Fruit fly (Drosophila melanogaster): ENCODE measurements around the gene CG46339.

CG46339 gene

dm6 chr3R:26866577-26867456, 48.7 kb upstream of the CG46339 start, which contains the start of the genes ball and His2Av (continued):
- peak; percentile 87 for TF ChIP-seq Hr4 (GFP tag; optimal IDR thresholded peaks at IDR 0.05)
- TF ChIP-seq CG15336 (GFP tag; IDR thresholded peaks at IDR 0.05), result peak; percentile 74
- TF ChIP-seq Hr38 (GFP tag; optimal IDR thresholded peaks at IDR 0.05), result peak; percentile 61
- peak; percentile 87 for TF ChIP-seq CG1621 (tag; optimal IDR thresholded peaks at IDR 0.05)
- peak; percentile 76 for TF ChIP-seq Met (GFP tag; optimal IDR thresholded peaks at IDR 0.05)
- TF ChIP-seq fd59A (GFP tag; optimal IDR thresholded peaks at IDR 0.05), result no peak
- peak; percentile 33 for TF ChIP-seq Lpt (GFP tag; optimal IDR thresholded peaks at IDR 0.05)
- peak; percentile 69 for TF ChIP-seq vri (GFP tag; optimal IDR thresholded peaks at IDR 0.05)
- TF ChIP-seq Ets21C (GFP tag; optimal IDR thresholded peaks at IDR 0.05), result peak; percentile 81
- TF ChIP-seq svp (GFP tag), result peak; percentile 88
- peak; percentile 66 for TF ChIP-seq CG8632 (GFP tag; optimal IDR thresholded peaks at IDR 0.05)
- TF ChIP-seq pdm3 (GFP tag; optimal IDR thresholded peaks at IDR 0.05), result peak; percentile 87
- TF ChIP-seq topi (GFP tag; optimal IDR thresholded peaks at IDR 0.05), result peak; percentile 70
- TF ChIP-seq ss (GFP tag; optimal IDR thresholded peaks at IDR 0.05), result no peak
- TF ChIP-seq Sox14 (GFP tag; optimal IDR thresholded peaks at IDR 0.05), result peak; percentile 86
- TF ChIP-seq CG6163 (GFP tag; IDR thresholded peaks at IDR 0.05), result peak; percentile 81

- TF ChIP-seq eg (GFP tag; IDR thresholded peaks at IDR 0.05), result 0 out of 3 replicates have a peak, but pooled peaks have one; percentile 16
- no peak for TF ChIP-seq salr (GFP tag; optimal IDR thresholded peaks at IDR 0.05)
- TF ChIP-seq CG15336 (GFP tag; IDR thresholded peaks at IDR 0.05), result peak; percentile 49; the same call in 1 of the 2 replicates
- no peak for TF ChIP-seq CG10669 (GFP tag; optimal IDR thresholded peaks at IDR 0.05)
- TF ChIP-seq Lpt (GFP tag; optimal IDR thresholded peaks at IDR 0.05), result no peak
- peak; percentile 37 for TF ChIP-seq Eip78C (GFP tag)
- TF ChIP-seq svp (GFP tag), result no peak
- no peak for TF ChIP-seq net (GFP tag; optimal IDR thresholded peaks at IDR 0.05)
- TF ChIP-seq Sox15 (GFP tag; optimal IDR thresholded peaks at IDR 0.05), result no peak
- TF ChIP-seq Met (GFP tag; optimal IDR thresholded peaks at IDR 0.05), result no peak
- TF ChIP-seq esn (GFP tag; optimal IDR thresholded peaks at IDR 0.05), result no peak
- TF ChIP-seq CG8119 (GFP tag; IDR thresholded peaks at IDR 0.05), result peak; percentile 31; the same call in 1 of the 3 replicates
- no peak for TF ChIP-seq OdsH (GFP tag; optimal IDR thresholded peaks at IDR 0.05)
- no peak for TF ChIP-seq CG8632 (GFP tag; optimal IDR thresholded peaks at IDR 0.05)
- TF ChIP-seq CG3919 (GFP tag; optimal IDR thresholded peaks at IDR 0.05), result no peak
- no peak for TF ChIP-seq dsx (GFP tag; optimal IDR thresholded peaks at IDR 0.05; ENCODE audit: poor library complexity, severe bottlenecking)
- TF ChIP-seq Hr39 (GFP tag; optimal IDR thresholded peaks at IDR 0.05), result no peak
- no peak for TF ChIP-seq CG1621 (tag; optimal IDR thresholded peaks at IDR 0.05)
- no peak for TF ChIP-seq CG34406 (GFP tag; optimal IDR thresholded peaks at IDR 0.05)
These were observed 48.0 kb upstream of the CG46339 start for dm6 chr3R:26867457-26868044.

dm6 chr3R:26869431-26869830, 46.1 kb upstream of the CG46339 start:
- TF ChIP-seq CG11294 (GFP tag; IDR thresholded peaks at IDR 0.05) (no peak), Blimp-1 (GFP tag; optimal IDR thresholded peaks at IDR 0.05) (no peak), cyc (GFP tag; optimal IDR thresholded peaks at IDR 0.05) (no peak), fd59A (GFP tag; optimal IDR thresholded peaks at IDR 0.05) (no peak), CG6808 (GFP tag; optimal IDR thresholded peaks at IDR 0.05) (no peak)

- TF ChIP-seq svp (GFP tag) (peak; percentile 55), Eip78C (GFP tag) (peak; percentile 17), Blimp-1 (GFP tag; optimal IDR thresholded peaks at IDR 0.05) (no peak)
These were observed 45.1 kb upstream of the CG46339 start for dm6 chr3R:26870494-26870893.
